Worm (Caenorhabditis elegans) whole organism, mixed stage, embryonic: ENCODE results near the gene srz-23.

Source experiments
- ceh-39 ChIP-seq: fragments of 150-350 bp; optimal IDR thresholded peaks from 2 replicates; lab custom pipeline; 2014; ENCODE audit warnings: missing biosample characterization, missing genetic modification characterization
- elt-1 ChIP-seq: sonication (generic microtip); optimal IDR thresholded peaks from 2 replicates; lab custom pipeline; 2017; ENCODE audit warnings: missing genetic modification characterization, mild to moderate bottlenecking, missing compliant biosample characterization, antibody characterized with exemption, moderate library complexity, borderline replicate concordance; ENCODE audit not compliant: insufficient read depth
- mls-2 ChIP-seq: sonication (generic microtip); optimal IDR thresholded peaks from 2 replicates; lab custom pipeline; 2016; ENCODE audit warnings: mild to moderate bottlenecking, missing genetic modification characterization, moderate library complexity, missing compliant biosample characterization
- nhr-12 ChIP-seq: fragments of 150-350 bp; optimal IDR thresholded peaks from 2 replicates; lab custom pipeline; 2014; ENCODE audit warnings: missing biosample characterization, missing genetic modification characterization
- nhr-237 ChIP-seq: fragments of 150-350 bp; optimal IDR thresholded peaks from 2 replicates; lab custom pipeline; 2014; ENCODE audit warnings: missing biosample characterization, missing genetic modification characterization
- nhr-28 ChIP-seq: fragments of 150-350 bp; optimal IDR thresholded peaks from 2 replicates; lab custom pipeline; 2014; ENCODE audit warnings: missing biosample characterization, missing genetic modification characterization
- nhr-76 ChIP-seq: sonication (generic microtip); optimal IDR thresholded peaks from 2 replicates; lab custom pipeline; 2017; ENCODE audit warnings: missing biosample characterization, missing genetic modification characterization
- sem-2 ChIP-seq: fragments of 200-800 bp; sonication (Bioruptor generic); optimal IDR thresholded peaks from 2 replicates; lab custom pipeline; 2018; ENCODE audit warnings: mild to moderate bottlenecking, missing genetic modification characterization, missing compliant biosample characterization
- sptf-1 ChIP-seq: sonication (generic microtip); optimal IDR thresholded peaks from 2 replicates; lab custom pipeline; 2017; ENCODE audit warnings: mild to moderate bottlenecking, missing genetic modification characterization, moderate library complexity, missing compliant biosample characterization
- unc-62 ChIP-seq: fragments of 150-350 bp; optimal IDR thresholded peaks from 2 replicates; lab custom pipeline; 2014; ENCODE audit warnings: missing biosample characterization, missing genetic modification reagents, missing genetic modification characterization
- ztf-11 ChIP-seq: fragments of 150-350 bp; optimal IDR thresholded peaks from 2 replicates; lab custom pipeline; 2014; ENCODE audit warnings: missing biosample characterization, missing genetic modification characterization

DNA sequence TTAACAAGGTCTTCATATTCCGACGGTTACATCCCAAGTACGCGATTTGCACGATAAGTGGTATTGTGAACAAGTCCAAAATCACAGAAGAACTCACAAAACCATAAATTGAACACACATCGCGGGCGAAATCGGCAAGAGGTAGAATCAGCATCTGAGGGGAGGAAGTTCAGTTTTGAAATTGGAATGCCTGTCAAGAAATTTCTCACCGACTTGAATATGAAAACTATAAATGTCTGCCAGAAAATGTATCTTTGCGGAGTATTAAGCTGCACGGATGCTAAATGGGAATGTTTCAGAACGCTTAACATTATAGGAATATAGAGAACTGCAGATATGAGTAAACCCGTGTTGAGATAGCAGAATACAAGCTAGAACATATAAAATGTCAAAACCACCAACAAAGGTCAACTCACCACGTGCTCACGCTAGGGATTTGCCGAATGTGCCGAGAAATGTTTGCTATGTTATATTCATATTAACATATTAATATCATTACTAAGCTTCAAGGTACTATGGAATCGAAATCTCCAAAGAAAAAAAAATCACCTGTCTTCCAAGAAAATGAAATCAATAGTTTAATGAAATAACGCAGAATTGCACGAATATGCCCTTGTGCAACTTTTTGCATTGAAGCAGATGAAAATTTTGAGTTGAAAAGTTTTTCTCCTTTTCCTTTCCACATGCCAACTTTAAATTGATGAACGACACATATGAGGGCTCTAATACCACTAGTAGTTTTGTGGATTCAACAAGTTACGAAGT is 29.0 kb downstream of the srz-23 start, which contains the start of gene srz-82:
- no peak for TF ChIP-seq mls-2 (tag; lab: Kevin White, UChicago)
- no peak for TF ChIP-seq nhr-76 (tag; lab: Kevin White, UChicago)
- no peak for TF ChIP-seq ztf-11
- TF ChIP-seq sem-2, result no peak
- no peak for TF ChIP-seq nhr-12 (tag; lab: Kevin White, UChicago)
- no peak for TF ChIP-seq nhr-237 (tag; lab: Kevin White, UChicago)
- TF ChIP-seq sptf-1 (tag; lab: Kevin White, UChicago), result no peak
- no peak for TF ChIP-seq elt-1 (tag; lab: Kevin White, UChicago)
- no peak for TF ChIP-seq unc-62 (GFP tag; lab: Kevin White, UChicago)
- TF ChIP-seq nhr-28 (tag; lab: Kevin White, UChicago), result no peak
- no peak for TF ChIP-seq ceh-39 (tag; lab: Kevin White, UChicago)
